Worm (Caenorhabditis elegans): ENCODE results near the gene D1022.3.

ce11 chrII:7505005-7505404, 48.9 kb upstream of the D1022.3 start, which contains the start of gene C28F5.1:
- no peak for TF ChIP-seq unc-62 (GFP tag; optimal IDR thresholded peaks at IDR 0.05)
- no peak for TF ChIP-seq jun-1 (tag; optimal IDR thresholded peaks at IDR 0.05)
- TF ChIP-seq nhr-237 (tag; optimal IDR thresholded peaks at IDR 0.05), result no peak
- no peak for TF ChIP-seq ztf-11 (tag; optimal IDR thresholded peaks at IDR 0.05)
- no peak for TF ChIP-seq nhr-23 (tag; optimal IDR thresholded peaks at IDR 0.05)
- no peak for TF ChIP-seq mdl-1 (tag; optimal IDR thresholded peaks at IDR 0.05)
